Fruit fly (Drosophila melanogaster): Measurements from ENCODE around the gene CG32982.

Gene CG32982

DNA sequence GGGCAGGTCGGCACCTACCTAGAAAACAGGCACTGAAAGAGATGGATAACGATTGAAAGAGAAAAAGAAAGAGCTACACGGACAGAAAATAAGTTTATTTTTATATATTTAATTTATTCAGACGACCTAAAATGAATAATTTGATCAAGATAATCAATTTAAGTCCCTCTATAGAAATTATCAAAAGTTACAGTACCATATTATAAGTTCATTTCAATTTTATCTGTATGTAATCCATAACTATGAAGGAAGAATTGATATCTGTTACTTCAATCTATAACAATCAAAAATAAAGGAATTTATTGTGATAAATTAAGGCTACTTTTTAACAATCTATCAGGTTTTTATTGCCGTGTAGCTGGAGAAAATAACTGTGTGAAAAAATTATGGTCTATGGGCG is 80.9 kb downstream of the CG32982 start (continued):
- no peak for TF ChIP-seq CG11247 (GFP tag; IDR thresholded peaks at IDR 0.05)
- TF ChIP-seq CG15601 (tag; optimal IDR thresholded peaks at IDR 0.05), result peak; percentile 71
- TF ChIP-seq maf-S (GFP tag; optimal IDR thresholded peaks at IDR 0.05), result no peak
- TF ChIP-seq ash1 (GFP tag; optimal IDR thresholded peaks at IDR 0.05), result no peak
- peak; percentile 64 for TF ChIP-seq CG17359 (tag; optimal IDR thresholded peaks at IDR 0.05)
- TF ChIP-seq Nf-YA (GFP tag; IDR thresholded peaks at IDR 0.05), result no peak
- no peak for TF ChIP-seq Ravus (GFP tag; IDR thresholded peaks at IDR 0.05)
- no peak for TF ChIP-seq ham (GFP tag; IDR thresholded peaks at IDR 0.05)
- TF ChIP-seq vvl (GFP tag; IDR thresholded peaks at IDR 0.05), result peak; percentile 55; the same call in 1 of the 2 replicates
- TF ChIP-seq Abd-B (GFP tag; optimal IDR thresholded peaks at IDR 0.05), result peak; percentile 24
- TF ChIP-seq bab2 (GFP tag; optimal IDR thresholded peaks at IDR 0.05), result no peak
- TF ChIP-seq Atf6 (GFP tag; IDR thresholded peaks at IDR 0.05), result no peak
- TF ChIP-seq repo (GFP tag; optimal IDR thresholded peaks at IDR 0.05), result no peak
- TF ChIP-seq tin (GFP tag; optimal IDR thresholded peaks at IDR 0.05), result no peak
- no peak for TF ChIP-seq hb (GFP tag; IDR thresholded peaks at IDR 0.05; ENCODE audit: partially characterized antibody)
- TF ChIP-seq CG17612 (GFP tag; IDR thresholded peaks at IDR 0.05), result no peak
- TF ChIP-seq CG10366 (GFP tag; IDR thresholded peaks at IDR 0.05), result 0 out of 2 replicates have a peak, but pooled peaks have one; percentile 29
- no peak for TF ChIP-seq pum (GFP tag; optimal IDR thresholded peaks at IDR 0.05)
- peak; percentile 27 for TF ChIP-seq dmrt11E (tag; optimal IDR thresholded peaks at IDR 0.05)
- no peak for TF ChIP-seq Elba2 (GFP tag; optimal IDR thresholded peaks at IDR 0.05)
- peak; percentile 66 for TF ChIP-seq CG10979 (tag; optimal IDR thresholded peaks at IDR 0.05)
- TF ChIP-seq fd3F (GFP tag; optimal IDR thresholded peaks at IDR 0.05), result no peak
- no peak for TF ChIP-seq Hr39 (optimal IDR thresholded peaks at IDR 0.05)
- no peak for TF ChIP-seq ab (GFP tag; optimal IDR thresholded peaks at IDR 0.05)
- peak; percentile 77 for TF ChIP-seq phol (tag; optimal IDR thresholded peaks at IDR 0.05)
- TF ChIP-seq br (optimal IDR thresholded peaks at IDR 0.05), result no peak
- TF ChIP-seq CG1792 (GFP tag; optimal IDR thresholded peaks at IDR 0.05), result no peak
- peak; percentile 50; the same call in 1 of the 3 replicates for TF ChIP-seq CG17361 (GFP tag; IDR thresholded peaks at IDR 0.05)
- TF ChIP-seq gcm (GFP tag; optimal IDR thresholded peaks at IDR 0.05), result peak; percentile 22
- no peak for TF ChIP-seq Side (GFP tag; optimal IDR thresholded peaks at IDR 0.05)
- TF ChIP-seq Camta (GFP tag; optimal IDR thresholded peaks at IDR 0.05), result peak; percentile 1
- TF ChIP-seq seq (GFP tag; IDR thresholded peaks at IDR 0.05), result no peak
- no peak for TF ChIP-seq NFAT (GFP tag; IDR thresholded peaks at IDR 0.05)
- TF ChIP-seq CG3838 (GFP tag; optimal IDR thresholded peaks at IDR 0.05), result no peak
- TF ChIP-seq ci (GFP tag; IDR thresholded peaks at IDR 0.05), result no peak
- no peak for TF ChIP-seq CG12236 (GFP tag; optimal IDR thresholded peaks at IDR 0.05)
- TF ChIP-seq CG6254 (GFP tag; optimal IDR thresholded peaks at IDR 0.05), result peak; percentile 27
- no peak for TF ChIP-seq Nf-YB (GFP tag; optimal IDR thresholded peaks at IDR 0.05)
- TF ChIP-seq vnd (GFP tag; IDR thresholded peaks at IDR 0.05; ENCODE audit: partially characterized antibody), result no peak
- no peak for TF ChIP-seq CG9817 (tag; optimal IDR thresholded peaks at IDR 0.05)
- no peak for TF ChIP-seq CG43689 (GFP tag; IDR thresholded peaks at IDR 0.05)
- no peak for TF ChIP-seq cas (GFP tag; IDR thresholded peaks at IDR 0.05)
- TF ChIP-seq dati (GFP tag; IDR thresholded peaks at IDR 0.05), result no peak
- no peak for TF ChIP-seq NC2α (GFP tag; optimal IDR thresholded peaks at IDR 0.05)
- no peak for TF ChIP-seq CG34224 (GFP tag; IDR thresholded peaks at IDR 0.05; ENCODE audit: partially characterized antibody)
- TF ChIP-seq CG1233 (GFP tag; optimal IDR thresholded peaks at IDR 0.05), result peak; percentile 30
- no peak for TF ChIP-seq CG6765 (GFP tag; optimal IDR thresholded peaks at IDR 0.05)
- no peak for TF ChIP-seq gt (GFP tag; IDR thresholded peaks at IDR 0.05)
- no peak for TF ChIP-seq lbe (GFP tag; optimal IDR thresholded peaks at IDR 0.05)
- TF ChIP-seq H15 (GFP tag; IDR thresholded peaks at IDR 0.05), result no peak
- TF ChIP-seq chif (GFP tag; optimal IDR thresholded peaks at IDR 0.05), result no peak
- TF ChIP-seq CG17829 (tag; optimal IDR thresholded peaks at IDR 0.05), result peak; percentile 59
- TF ChIP-seq Ets65A (GFP tag), result no peak

Measured in whole organism, embryonic.